Worm (Caenorhabditis elegans): ENCODE data around the gene Y39A3A.4.

The Y39A3A.4 gene

DNA sequence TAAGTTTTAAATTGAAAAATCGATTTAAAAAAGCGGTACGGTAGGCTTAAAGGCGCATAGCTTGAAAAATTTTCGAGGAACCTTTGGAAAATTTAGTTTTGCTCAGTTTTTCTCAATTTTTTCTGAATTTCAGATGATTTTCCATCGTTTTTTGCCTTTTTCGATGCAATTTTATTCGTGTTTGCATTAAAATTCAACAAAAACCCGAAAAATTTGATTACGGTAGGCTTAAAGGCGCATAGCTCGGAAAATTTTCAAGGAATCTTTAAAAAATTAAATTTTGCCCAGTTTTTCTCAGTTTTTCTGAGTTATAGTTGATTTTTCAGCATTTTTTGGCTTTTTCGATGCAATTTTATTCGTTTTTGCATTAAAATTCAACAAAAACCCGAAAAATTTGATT is 24.9 kb upstream of the Y39A3A.4 start:
- no peak for TF ChIP-seq hmg-1.2 (GFP tag; IDR thresholded peaks at IDR 0.05)
- TF ChIP-seq lsl-1 (GFP tag; optimal IDR thresholded peaks at IDR 0.05) = peak; percentile 97
- peak; percentile 50 for TF ChIP-seq madf-8 (GFP tag; conservative IDR thresholded peaks at IDR 0.05)
- TF ChIP-seq F33H1.4 (GFP tag; IDR thresholded peaks at IDR 0.05) = peak; percentile 28
- TF ChIP-seq madf-6 (GFP tag; IDR thresholded peaks at IDR 0.05) = peak; percentile 70
- no peak for TF ChIP-seq unc-62 (GFP tag; optimal IDR thresholded peaks at IDR 0.05)
- TF ChIP-seq ceh-91 (GFP tag; IDR thresholded peaks at IDR 0.05) = peak; percentile 66; the same call in 1 of the 2 replicates
- TF ChIP-seq xnd-1 (tag; optimal IDR thresholded peaks at IDR 0.05) = peak; percentile 81

DNA sequence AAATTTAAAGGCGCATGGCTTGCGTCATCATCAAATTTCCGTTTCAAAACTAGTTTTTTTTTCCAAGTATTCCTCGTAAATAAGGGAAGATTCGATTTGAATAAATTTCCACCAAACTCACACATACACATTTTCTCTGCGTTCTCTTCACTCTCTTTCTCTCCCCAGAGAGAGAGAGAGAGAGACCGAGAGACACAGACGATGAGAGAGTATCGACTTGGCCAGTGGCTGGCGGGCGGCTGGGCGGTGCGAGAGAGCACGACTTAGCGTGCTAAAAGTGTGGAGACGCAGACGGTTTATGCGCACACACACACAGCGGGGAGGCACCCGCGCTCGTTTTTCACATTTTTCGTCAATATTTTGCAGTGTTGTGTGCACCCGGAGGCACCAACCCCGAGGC is 24.4 kb upstream of the Y39A3A.4 start:
- no peak for TF ChIP-seq mel-28 (tag; optimal IDR thresholded peaks at IDR 0.05; ENCODE audit: borderline replicate concordance)
- TF ChIP-seq nhr-27 (tag; optimal IDR thresholded peaks at IDR 0.05) = no peak
- TF ChIP-seq attf-6 (GFP tag; IDR thresholded peaks at IDR 0.05) = no peak
- TF ChIP-seq ceh-91 (GFP tag; IDR thresholded peaks at IDR 0.05) = no peak
- no peak for TF ChIP-seq hsf-1 (GFP tag; IDR thresholded peaks at IDR 0.05)
- TF ChIP-seq pha-4 (tag; optimal IDR thresholded peaks at IDR 0.05) = peak; percentile 34
- no peak for TF ChIP-seq ceh-58 (GFP tag; IDR thresholded peaks at IDR 0.05)
- TF ChIP-seq snpc-3.4 (tag; optimal IDR thresholded peaks at IDR 0.05) = no peak
- no peak for TF ChIP-seq B0019.2 (GFP tag; conservative IDR thresholded peaks at IDR 0.05)
- peak; percentile 55 for TF ChIP-seq rcor-1 (GFP tag; IDR thresholded peaks at IDR 0.05)
- no peak for TF ChIP-seq aptf-2 (GFP tag; conservative IDR thresholded peaks at IDR 0.05)
- TF ChIP-seq rpc-1 (optimal IDR thresholded peaks at IDR 0.05) = no peak
- no peak for TF ChIP-seq rpc-1 (tag; optimal IDR thresholded peaks at IDR 0.05)
- no peak for TF ChIP-seq nhr-90 (tag; optimal IDR thresholded peaks at IDR 0.05)
- no peak for TF ChIP-seq lin-26 (GFP tag; IDR thresholded peaks at IDR 0.05)
- TF ChIP-seq T07F8.4 (tag; optimal IDR thresholded peaks at IDR 0.05) = no peak
- TF ChIP-seq zim-3 (tag; optimal IDR thresholded peaks at IDR 0.05) = no peak
- peak; percentile 80 for TF ChIP-seq attf-5 (GFP tag; optimal IDR thresholded peaks at IDR 0.05)
- no peak for TF ChIP-seq ztf-3 (GFP tag; optimal IDR thresholded peaks at IDR 0.05)
- no peak for TF ChIP-seq hlh-12 (tag; optimal IDR thresholded peaks at IDR 0.05)
- no peak for TF ChIP-seq ztf-18 (tag; optimal IDR thresholded peaks at IDR 0.05)
- TF ChIP-seq rec-8 (tag; optimal IDR thresholded peaks at IDR 0.05) = no peak
- TF ChIP-seq chd-7 (tag; optimal IDR thresholded peaks at IDR 0.05) = peak; percentile 75
- no peak for TF ChIP-seq snpc-1.3 (tag; optimal IDR thresholded peaks at IDR 0.05; ENCODE audit: insufficient read depth)
- TF ChIP-seq pbrm-1 (GFP tag; IDR thresholded peaks at IDR 0.05) = peak; percentile 56; the same call in 1 of the 2 replicates
- no peak for TF ChIP-seq hlh-26 (GFP tag; conservative IDR thresholded peaks at IDR 0.05)
- TF ChIP-seq K12H6.12 (tag; optimal IDR thresholded peaks at IDR 0.05) = peak; percentile 31
- peak; percentile 5 for TF ChIP-seq madf-10 (tag; optimal IDR thresholded peaks at IDR 0.05)
- TF ChIP-seq ccch-3 (GFP tag; optimal IDR thresholded peaks at IDR 0.05) = no peak
- peak; percentile 96 for TF ChIP-seq zfh-2 (GFP tag; conservative IDR thresholded peaks at IDR 0.05)
- TF ChIP-seq ztf-25 (GFP tag; IDR thresholded peaks at IDR 0.05) = no peak
- TF ChIP-seq F23B12.7 (tag; optimal IDR thresholded peaks at IDR 0.05; ENCODE audit: insufficient read depth) = no peak
- TF ChIP-seq akir-1 (GFP tag; optimal IDR thresholded peaks at IDR 0.05) = no peak
- no peak for TF ChIP-seq gei-17 (GFP tag; optimal IDR thresholded peaks at IDR 0.05)
- TF ChIP-seq hrde-1 (tag; optimal IDR thresholded peaks at IDR 0.05; ENCODE audit: borderline replicate concordance) = no peak
- no peak for TF ChIP-seq F55B11.4 (tag; optimal IDR thresholded peaks at IDR 0.05; ENCODE audit: borderline replicate concordance, insufficient read depth)
- TF ChIP-seq F39B2.1 (GFP tag; IDR thresholded peaks at IDR 0.05) = no peak
- TF ChIP-seq Y53F4B.3 (GFP tag; IDR thresholded peaks at IDR 0.05) = no peak
- no peak for TF ChIP-seq repo-1 (tag; optimal IDR thresholded peaks at IDR 0.05)
- TF ChIP-seq sea-2 (GFP tag; IDR thresholded peaks at IDR 0.05) = no peak
- TF ChIP-seq mes-4 (tag; optimal IDR thresholded peaks at IDR 0.05) = no peak

Data from whole organism, young adult.